Worm (Caenorhabditis elegans) whole organism, young adult: ENCODE measurements around the gene col-168.
A peak's percentile ranks its signal among the peaks of the same experiment; 100 is the strongest.

Source experiments
- B0019.2 ChIP-seq: fragments of 200-800 bp; sonication (Bioruptor generic); conservative IDR thresholded peaks from 2 replicates; pipeline ENCODE4 v1.3.6; 2022; ENCODE audit warnings: missing genetic modification reagents, missing genetic modification characterization, missing compliant biosample characterization
- B0261.1 ChIP-seq: sonication (generic microtip); optimal IDR thresholded peaks from 2 replicates; lab custom pipeline; 2016; ENCODE audit warnings: mild to moderate bottlenecking, missing genetic modification characterization, moderate library complexity, missing compliant biosample characterization
- B0336.3 ChIP-seq: fragments of 200-800 bp; sonication (Bioruptor generic); IDR thresholded peaks from 2 replicates; pipeline ENCODE4 v1.3.6; 2022; ENCODE audit warnings: missing genetic modification characterization, missing compliant biosample characterization
- D2030.7 ChIP-seq: fragments of 200-800 bp; sonication (Bioruptor generic); IDR thresholded peaks from 2 replicates; pipeline ENCODE4 v1.3.6; 2022; ENCODE audit warnings: missing genetic modification reagents, missing genetic modification characterization, missing compliant biosample characterization
- F10E7.11 ChIP-seq: sonication (generic microtip); optimal IDR thresholded peaks from 2 replicates; lab custom pipeline; 2017; ENCODE audit warnings: mild to moderate bottlenecking, missing genetic modification characterization, moderate library complexity, missing compliant biosample characterization
- F22D6.2 ChIP-seq: sonication (generic microtip); optimal IDR thresholded peaks from 2 replicates; lab custom pipeline; 2016; ENCODE audit warnings: mild to moderate bottlenecking, missing genetic modification characterization, missing compliant biosample characterization
- K11D2.4 ChIP-seq: fragments of 200-800 bp; sonication (Bioruptor generic); IDR thresholded peaks from 2 replicates; pipeline ENCODE4 v1.3.6; 2022; ENCODE audit warnings: missing genetic modification reagents, missing genetic modification characterization, missing compliant biosample characterization
- K12H6.12 ChIP-seq: fragments of 200-800 bp; sonication (Bioruptor generic); optimal IDR thresholded peaks from 2 replicates; lab custom pipeline; 2018; ENCODE audit warnings: mild to moderate bottlenecking, missing genetic modification characterization, missing compliant biosample characterization
- Y67H2A.10 ChIP-seq: fragments of 200-800 bp; sonication (Bioruptor generic); conservative IDR thresholded peaks from 2 replicates; pipeline ENCODE4 v1.3.6; 2022; ENCODE audit warnings: missing genetic modification reagents, missing genetic modification characterization, missing compliant biosample characterization
- ZK185.1 ChIP-seq: sonication (generic microtip); optimal IDR thresholded peaks from 2 replicates; lab custom pipeline; 2016; ENCODE audit warnings: mild to moderate bottlenecking, missing genetic modification characterization, missing compliant biosample characterization; ENCODE audit not compliant: poor library complexity, severe bottlenecking
- akir-1 ChIP-seq: fragments of 200-800 bp; sonication (Bioruptor generic); optimal IDR thresholded peaks from 2 replicates; lab custom pipeline; 2018; ENCODE audit warnings: mild to moderate bottlenecking, missing genetic modification characterization, moderate library complexity, missing compliant biosample characterization
- aptf-2 ChIP-seq: fragments of 200-800 bp; sonication (Bioruptor generic); conservative IDR thresholded peaks from 2 replicates; pipeline ENCODE4 v1.3.6; 2022; ENCODE audit warnings: missing genetic modification reagents, missing genetic modification characterization, missing compliant biosample characterization
- aptf-3 ChIP-seq: fragments of 200-800 bp; sonication (Bioruptor generic); IDR thresholded peaks from 2 replicates; pipeline ENCODE4 v1.3.6; 2022; ENCODE audit warnings: missing genetic modification characterization, missing compliant biosample characterization
- attf-5 ChIP-seq: fragments of 200-800 bp; sonication (Bioruptor generic); optimal IDR thresholded peaks from 2 replicates; lab custom pipeline; 2018; ENCODE audit warnings: mild to moderate bottlenecking, missing genetic modification characterization, missing compliant biosample characterization
- bed-2 ChIP-seq: fragments of 200-800 bp; sonication (Bioruptor generic); IDR thresholded peaks from 2 replicates; pipeline ENCODE4 v1.3.6; 2022; ENCODE audit warnings: missing genetic modification reagents, missing genetic modification characterization, missing compliant biosample characterization
- ccch-3 ChIP-seq: fragments of 200-800 bp; sonication (Bioruptor generic); optimal IDR thresholded peaks from 2 replicates; lab custom pipeline; 2018; ENCODE audit warnings: mild to moderate bottlenecking, missing genetic modification characterization, missing compliant biosample characterization
- ceh-100 ChIP-seq: fragments of 200-800 bp; sonication (Bioruptor generic); IDR thresholded peaks from 2 replicates; pipeline ENCODE4 v1.3.6; 2022; ENCODE audit warnings: missing genetic modification reagents, missing genetic modification characterization, missing compliant biosample characterization
- ceh-27 ChIP-seq: fragments of 200-800 bp; sonication (Bioruptor generic); optimal IDR thresholded peaks from 2 replicates; lab custom pipeline; 2018; ENCODE audit warnings: mild to moderate bottlenecking, missing genetic modification characterization, moderate library complexity, missing compliant biosample characterization
- chd-7 ChIP-seq: sonication (generic microtip); optimal IDR thresholded peaks from 2 replicates; lab custom pipeline; 2016; ENCODE audit warnings: mild to moderate bottlenecking, missing genetic modification characterization, moderate library complexity, missing compliant biosample characterization
- dox-1 ChIP-seq: fragments of 200-800 bp; sonication (Bioruptor generic); IDR thresholded peaks from 2 replicates; pipeline ENCODE4 v1.3.6; 2022; ENCODE audit warnings: missing genetic modification reagents, missing genetic modification characterization, missing compliant biosample characterization
- dpff-1 ChIP-seq: sonication (generic microtip); optimal IDR thresholded peaks from 2 replicates; lab custom pipeline; 2017; ENCODE audit warnings: mild to moderate bottlenecking, missing genetic modification characterization, missing compliant biosample characterization
- efl-1 ChIP-seq: fragments of 150-350 bp; optimal IDR thresholded peaks from 2 replicates; lab custom pipeline; 2014; ENCODE audit warnings: missing biosample characterization, missing genetic modification reagents, missing genetic modification characterization
- egl-44 ChIP-seq: fragments of 200-800 bp; sonication (Bioruptor generic); IDR thresholded peaks from 2 replicates; pipeline ENCODE4 v1.3.6; 2022; ENCODE audit warnings: missing genetic modification reagents, missing genetic modification characterization, missing compliant biosample characterization
- ekl-4 ChIP-seq: fragments of 200-800 bp; sonication (Bioruptor generic); IDR thresholded peaks from 2 replicates; pipeline ENCODE4 v1.3.6; 2022; ENCODE audit warnings: missing genetic modification reagents, missing genetic modification characterization, missing compliant biosample characterization
- gei-17 ChIP-seq: fragments of 200-800 bp; sonication (Bioruptor generic); optimal IDR thresholded peaks from 2 replicates; lab custom pipeline; 2018; ENCODE audit warnings: mild to moderate bottlenecking, missing genetic modification characterization, missing compliant biosample characterization
- him-1 ChIP-seq: sonication (generic microtip); optimal IDR thresholded peaks from 2 replicates; lab custom pipeline; 2016; ENCODE audit warnings: missing genotype, missing genetic modification reagents, missing genetic modification characterization, missing compliant biosample characterization
- hmg-1.2 ChIP-seq: fragments of 200-800 bp; sonication (Bioruptor generic); IDR thresholded peaks from 2 replicates; pipeline ENCODE4 v1.3.6; 2022; ENCODE audit warnings: missing genetic modification reagents, missing genetic modification characterization, missing compliant biosample characterization
- hsf-1 ChIP-seq: fragments of 200-800 bp; sonication (Bioruptor generic); IDR thresholded peaks from 2 replicates; pipeline ENCODE4 v1.3.6; 2022; ENCODE audit warnings: missing genetic modification reagents, missing genetic modification characterization, missing compliant biosample characterization
- let-607 ChIP-seq, 2 experiments: fragments of 200-800 bp in 1 of 2; sonication (Bioruptor generic) in 1 of 2; sonication (generic microtip) in 1 of 2; optimal IDR thresholded peaks; 2 replicates each; lab custom pipeline; 2016 to 2018; ENCODE audit warnings: mild to moderate bottlenecking in 2 of 2, missing compliant biosample characterization in 2 of 2, missing genetic modification characterization in 2 of 2, moderate library complexity in 2 of 2, missing genotype in 1 of 2
- lin-26 ChIP-seq: fragments of 200-800 bp; sonication (Bioruptor generic); IDR thresholded peaks from 2 replicates; pipeline ENCODE4 v1.3.6; 2022; ENCODE audit warnings: missing genetic modification reagents, missing genetic modification characterization, missing compliant biosample characterization
- lin-40 ChIP-seq: sonication (generic microtip); optimal IDR thresholded peaks from 2 replicates; lab custom pipeline; 2016; ENCODE audit warnings: missing genetic modification characterization, mild to moderate bottlenecking, missing compliant biosample characterization, missing genotype, missing genetic modification reagents
- lir-1 ChIP-seq: fragments of 200-800 bp; sonication (Bioruptor generic); conservative IDR thresholded peaks from 2 replicates; pipeline ENCODE4 v1.3.6; 2022; ENCODE audit warnings: missing genetic modification reagents, missing genetic modification characterization, missing compliant biosample characterization
- lsy-27 ChIP-seq: sonication (generic microtip); optimal IDR thresholded peaks from 2 replicates; lab custom pipeline; 2017; ENCODE audit warnings: missing genetic modification characterization, mild to moderate bottlenecking, missing compliant biosample characterization, antibody characterized with exemption, missing genotype, borderline replicate concordance; ENCODE audit not compliant: insufficient read depth
- madf-3 ChIP-seq: fragments of 200-800 bp; sonication (Bioruptor generic); IDR thresholded peaks from 2 replicates; pipeline ENCODE4 v1.3.6; 2022; ENCODE audit warnings: missing genetic modification reagents, missing genetic modification characterization, missing compliant biosample characterization
- nfyb-1 ChIP-seq: fragments of 200-800 bp; sonication (Bioruptor generic); IDR thresholded peaks from 2 replicates; pipeline ENCODE4 v1.3.6; 2022; ENCODE audit warnings: missing genetic modification reagents, missing genetic modification characterization, missing compliant biosample characterization
- nhr-80 ChIP-seq: sonication (generic microtip); optimal IDR thresholded peaks from 2 replicates; lab custom pipeline; 2016; ENCODE audit warnings: missing genetic modification characterization, missing compliant biosample characterization
- nhr-90 ChIP-seq: sonication (generic microtip); optimal IDR thresholded peaks from 2 replicates; lab custom pipeline; 2016; ENCODE audit warnings: missing genotype, mild to moderate bottlenecking, missing genetic modification characterization, missing compliant biosample characterization
- pha-4 ChIP-seq: fragments of 150-350 bp; sonication (generic microtip); optimal IDR thresholded peaks from 2 replicates; lab custom pipeline; 2014; ENCODE audit warnings: missing biosample characterization, missing genetic modification reagents, missing genetic modification characterization
- rcor-1 ChIP-seq: fragments of 200-800 bp; sonication (Bioruptor generic); IDR thresholded peaks from 2 replicates; pipeline ENCODE4 v1.3.6; 2022; ENCODE audit warnings: missing genetic modification reagents, missing genetic modification characterization, missing compliant biosample characterization
- rec-8 ChIP-seq, 2 experiments: sonication (generic microtip); optimal IDR thresholded peaks; 2 replicates each; lab custom pipeline; 2016; ENCODE audit warnings: mild to moderate bottlenecking in 2 of 2, missing genetic modification characterization in 2 of 2, missing genetic modification reagents in 2 of 2, missing genotype in 2 of 2, missing biosample characterization in 1 of 2, missing compliant biosample characterization in 1 of 2, moderate library complexity in 1 of 2
- repo-1 ChIP-seq: sonication (generic microtip); optimal IDR thresholded peaks from 2 replicates; lab custom pipeline; 2017; ENCODE audit warnings: mild to moderate bottlenecking, missing genetic modification characterization, missing compliant biosample characterization
- somi-1 ChIP-seq: fragments of 200-800 bp; sonication (Bioruptor generic); optimal IDR thresholded peaks from 2 replicates; lab custom pipeline; 2018; ENCODE audit warnings: mild to moderate bottlenecking, missing genetic modification characterization, missing compliant biosample characterization
- sptf-2 ChIP-seq: fragments of 200-800 bp; sonication (Bioruptor generic); optimal IDR thresholded peaks from 2 replicates; lab custom pipeline; 2018; ENCODE audit warnings: mild to moderate bottlenecking, missing genetic modification characterization, missing compliant biosample characterization
- tbp1 ChIP-seq: fragments of 200-800 bp; sonication (Bioruptor generic); optimal IDR thresholded peaks from 2 replicates; lab custom pipeline; 2018; ENCODE audit warnings: mild to moderate bottlenecking, missing genetic modification characterization, missing compliant biosample characterization
- unc-130 ChIP-seq: sonication (generic microtip); optimal IDR thresholded peaks from 2 replicates; lab custom pipeline; 2016; ENCODE audit warnings: missing genetic modification reagents, missing genetic modification characterization, missing compliant biosample characterization
- ztf-22 ChIP-seq: fragments of 200-800 bp; sonication (Bioruptor generic); optimal IDR thresholded peaks from 2 replicates; lab custom pipeline; 2018; ENCODE audit warnings: mild to moderate bottlenecking, missing genetic modification characterization, moderate library complexity, missing compliant biosample characterization
- ztf-26 ChIP-seq: sonication (generic microtip); optimal IDR thresholded peaks from 2 replicates; lab custom pipeline; 2017; ENCODE audit warnings: missing genetic modification characterization, missing compliant biosample characterization
- ztf-3 ChIP-seq: fragments of 200-800 bp; sonication (Bioruptor generic); optimal IDR thresholded peaks from 2 replicates; lab custom pipeline; 2018; ENCODE audit warnings: mild to moderate bottlenecking, missing genetic modification characterization, missing compliant biosample characterization

Gene col-168

DNA sequence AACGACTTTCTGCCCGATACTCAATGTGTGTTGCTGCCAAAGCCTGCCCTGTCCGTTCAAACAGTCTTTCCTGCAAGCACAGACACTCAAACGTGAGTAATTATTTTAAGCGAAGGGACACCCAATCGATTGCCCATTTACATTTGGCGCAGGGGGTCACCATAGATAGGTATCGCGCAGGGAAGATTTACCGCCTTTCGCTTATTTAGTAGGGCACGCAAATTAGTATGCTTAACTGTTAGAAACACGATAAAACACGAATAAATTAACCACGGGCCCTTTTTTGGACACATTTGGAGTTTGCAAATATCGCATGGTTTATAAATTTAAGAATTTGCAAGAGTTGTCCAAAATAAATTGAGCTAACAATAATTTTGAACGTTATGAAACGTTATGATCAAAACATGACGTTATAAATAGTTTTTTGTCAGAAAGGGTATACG, 29.8 kb upstream of the col-168 start (continued):
- TF ChIP-seq nfyb-1 (GFP tag; lab: Robert Waterston, UW) (peak; percentile 98), B0336.3 (peak; percentile 100), gei-17 (GFP tag; lab: Kevin White, UChicago) (peak; percentile 99), F22D6.2 (tag; lab: Kevin White, UChicago) (peak; percentile 97), chd-7 (tag; lab: Kevin White, UChicago) (peak; percentile 99), rcor-1 (peak; percentile 98), Y67H2A.10 (GFP tag; lab: Robert Waterston, UW) (peak; percentile 68; the same call in 1 of the 2 replicates), hmg-1.2 (GFP tag; lab: Robert Waterston, UW) (peak; percentile 88), F10E7.11 (tag; lab: Kevin White, UChicago) (peak; percentile 98), dox-1 (peak; percentile 99), lin-26 (GFP tag; lab: Robert Waterston, UW) (peak; percentile 91), lsy-27 (no peak), B0261.1 (peak; percentile 64), ekl-4 (peak; percentile 97), attf-5 (GFP tag; lab: Kevin White, UChicago) (peak; percentile 73), D2030.7 (GFP tag; lab: Robert Waterston, UW) (0 out of 2 replicates have a peak, but pooled peaks have one; percentile 34), akir-1 (GFP tag; lab: Kevin White, UChicago) (peak; percentile 91), ccch-3 (GFP tag; lab: Kevin White, UChicago) (peak; percentile 96), nhr-80 (peak; percentile 99), somi-1 (GFP tag; lab: Kevin White, UChicago) (peak; percentile 99), K12H6.12 (tag; lab: Kevin White, UChicago) (peak; percentile 99), ceh-100 (GFP tag; lab: Robert Waterston, UW) (peak; percentile 81), him-1 (peak; percentile 20), efl-1 (GFP tag; lab: Kevin White, UChicago) (no peak), egl-44 (GFP tag; lab: Robert Waterston, UW) (peak; percentile 94), madf-3 (GFP tag; lab: Robert Waterston, UW) (peak; percentile 84; the same call in 1 of the 2 replicates), ceh-27 (GFP tag; lab: Kevin White, UChicago) (peak; percentile 99), ZK185.1 (peak; percentile 99), nhr-90 (tag; lab: Kevin White, UChicago) (peak; percentile 98), repo-1 (peak; percentile 100), ztf-22 (peak; percentile 96), bed-2 (peak; percentile 93; the same call in 1 of the 2 replicates), ztf-3 (GFP tag; lab: Kevin White, UChicago) (peak; percentile 97), rec-8 (tag; optimal IDR thresholded peaks at IDR 0.05; lab: Kevin White, UChicago) (peak; percentile 17 to 66), sptf-2 (GFP tag; lab: Kevin White, UChicago) (no peak), lin-40 (tag; lab: Kevin White, UChicago) (peak; percentile 100), ztf-26 (tag; lab: Kevin White, UChicago) (peak; percentile 100), K11D2.4 (GFP tag; lab: Robert Waterston, UW) (peak; percentile 99), lir-1 (GFP tag; lab: Robert Waterston, UW) (peak; percentile 97), aptf-3 (GFP tag; lab: Robert Waterston, UW) (no peak), tbp1 (GFP tag; lab: Kevin White, UChicago) (peak; percentile 81), B0019.2 (GFP tag; lab: Robert Waterston, UW) (no peak), unc-130 (GFP tag; lab: Kevin White, UChicago) (peak; percentile 68), pha-4 (peak; percentile 98), let-607 (tag; optimal IDR thresholded peaks at IDR 0.05; lab: Kevin White, UChicago) (peak; percentile 80 to 95), dpff-1 (tag; lab: Kevin White, UChicago) (peak; percentile 99), hsf-1 (GFP tag; lab: Robert Waterston, UW) (peak; percentile 67), aptf-2 (GFP tag; lab: Robert Waterston, UW) (peak; percentile 39; the same call in 1 of the 2 replicates)
